Fruit fly (Drosophila melanogaster) whole organism, adult: Measurements from ENCODE around the gene CG31697.

Source experiments
- CG14711 ChIP-seq: fragments of 200-800 bp; sonication (Bioruptor generic); optimal IDR thresholded peaks from 2 replicates; lab custom pipeline; 2018; ENCODE audit warnings: missing biosample characterization, mild to moderate bottlenecking, missing genetic modification characterization, moderate library complexity
- CG7045 ChIP-seq: fragments of 200-800 bp; sonication (Bioruptor generic); optimal IDR thresholded peaks from 2 replicates; lab custom pipeline; 2017; ENCODE audit warnings: missing biosample characterization, mild to moderate bottlenecking, missing genetic modification characterization
- Clk ChIP-seq: fragments of 200-800 bp; sonication (Bioruptor generic); optimal IDR thresholded peaks from 2 replicates; lab custom pipeline; 2017; ENCODE audit warnings: missing biosample characterization, missing genetic modification characterization
- Hr96 ChIP-seq: fragments of 200-800 bp; sonication (Bioruptor generic); optimal IDR thresholded peaks from 2 replicates; lab custom pipeline; 2016; ENCODE audit warnings: missing biosample characterization, missing genetic modification characterization
- Mnt ChIP-seq: fragments of 200-800 bp; sonication (Bioruptor generic); optimal IDR thresholded peaks from 2 replicates; lab custom pipeline; 2016; ENCODE audit warnings: missing biosample characterization, mild to moderate bottlenecking, missing genetic modification characterization
- bab1 ChIP-seq: fragments of 200-800 bp; sonication (Bioruptor generic); optimal IDR thresholded peaks from 3 replicates; lab custom pipeline; 2019; ENCODE audit warnings: missing biosample characterization, mild to moderate bottlenecking, missing genetic modification characterization, moderate library complexity
- cic ChIP-seq: fragments of 200-800 bp; sonication (Bioruptor generic); optimal IDR thresholded peaks from 2 replicates; lab custom pipeline; 2017; ENCODE audit warnings: missing biosample characterization, mild to moderate bottlenecking, missing genetic modification characterization, moderate library complexity
- cnc ChIP-seq, 2 experiments: fragments of >200 bp; optimal IDR thresholded peaks; 2 replicates each; lab custom pipeline; 2017
- kay ChIP-seq: fragments of 200-800 bp; sonication (Bioruptor generic); peaks from one replicate; lab custom pipeline; 2016; ENCODE audit warnings: missing biosample characterization, missing genetic modification characterization, borderline replicate concordance
- ovo ChIP-seq: fragments of 200-800 bp; sonication (Bioruptor generic); optimal IDR thresholded peaks from 2 replicates; lab custom pipeline; 2016; ENCODE audit warnings: missing biosample characterization, missing genetic modification characterization
- pad ChIP-seq: fragments of 200-800 bp; sonication (Bioruptor generic); optimal IDR thresholded peaks from 3 replicates; lab custom pipeline; 2017; ENCODE audit warnings: missing biosample characterization, missing genetic modification characterization, mild to moderate bottlenecking, moderate library complexity, missing genetic modification reagents
- tj ChIP-seq: fragments of 200-800 bp; sonication (Bioruptor generic); optimal IDR thresholded peaks from 3 replicates; lab custom pipeline; 2017; ENCODE audit warnings: missing biosample characterization, mild to moderate bottlenecking, missing genetic modification characterization, moderate library complexity

dm6 chr2L:19526316-19526715 is 8.9 kb upstream of the CG31697 start, which contains the start of the genes Dpm1 and CG10137:
- TF ChIP-seq CG14711 (tag; lab: Kevin White, UChicago) (no peak), Clk (GFP tag; lab: Kevin White, UChicago) (no peak), ovo (GFP tag; lab: Kevin White, UChicago) (no peak), Hr96 (GFP tag; lab: Kevin White, UChicago) (no peak), cnc (optimal IDR thresholded peaks at IDR 0.05; lab: Kevin White, UChicago) (no peak), kay (GFP tag; lab: Kevin White, UChicago) (no peak), cic (GFP tag; lab: Kevin White, UChicago) (no peak), tj (GFP tag; lab: Kevin White, UChicago) (no peak), Mnt (GFP tag; lab: Kevin White, UChicago) (peak; percentile 12), pad (GFP tag; lab: Kevin White, UChicago) (peak; percentile 19), CG7045 (no peak), bab1 (GFP tag; lab: Kevin White, UChicago) (peak; percentile 60)
